Fruit fly (Drosophila melanogaster): ENCODE measurements around the gene CG9121.

Gene CG9121

DNA sequence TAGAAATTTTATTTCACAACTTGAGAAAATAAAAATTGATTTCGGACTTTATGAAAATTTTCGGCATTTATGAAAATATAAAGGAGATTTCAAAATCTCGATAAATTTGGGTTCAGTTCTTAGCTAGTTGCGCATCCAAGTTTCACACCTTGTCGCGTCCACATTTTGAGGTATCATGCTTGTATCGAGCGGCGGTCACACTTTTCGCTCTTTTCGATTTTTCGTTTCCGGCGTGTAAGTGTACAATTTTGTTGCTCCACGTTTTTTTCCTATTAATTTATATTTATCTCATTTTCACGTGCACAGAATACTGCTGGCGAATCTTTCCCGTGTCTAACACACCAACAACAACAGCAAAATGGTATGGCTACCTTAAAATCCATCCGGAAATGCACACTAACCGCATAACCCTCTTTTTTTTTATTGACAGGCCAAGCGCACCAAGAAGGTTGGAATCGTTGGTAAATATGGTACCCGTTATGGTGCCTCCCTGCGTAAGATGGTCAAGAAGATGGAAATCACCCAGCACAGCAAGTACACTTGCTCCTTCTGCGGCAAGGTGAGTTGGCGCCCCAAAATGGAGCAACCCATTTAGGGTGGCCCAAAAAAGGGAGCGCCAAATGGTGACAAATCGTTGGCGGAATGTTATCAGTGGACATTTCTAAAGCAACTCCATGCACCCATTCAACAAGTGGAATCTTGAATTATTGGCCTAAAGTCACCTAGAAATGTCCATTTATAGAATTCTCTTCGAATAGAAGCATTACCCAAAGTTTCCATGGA, 20.1 kb upstream of the CG9121 start, which contains the start of gene RpL37A (continued):
- TF ChIP-seq CG6813 (GFP tag; optimal IDR thresholded peaks at IDR 0.05), result peak; percentile 87
- peak; percentile 53; the same call in 2 of the 3 replicates for TF ChIP-seq tgo (GFP tag; IDR thresholded peaks at IDR 0.05)
- peak; percentile 53 for TF ChIP-seq twi (tag; optimal IDR thresholded peaks at IDR 0.05)
- TF ChIP-seq caup (GFP tag; optimal IDR thresholded peaks at IDR 0.05; ENCODE audit: severe bottlenecking), result peak; percentile 95
- TF ChIP-seq CG4707 (GFP tag; optimal IDR thresholded peaks at IDR 0.05), result peak; percentile 53
- TF ChIP-seq CG14050 (GFP tag; IDR thresholded peaks at IDR 0.05), result peak; percentile 69; the same call in 2 of the 3 replicates
- peak; percentile 47 for TF ChIP-seq Adf1 (GFP tag; IDR thresholded peaks at IDR 0.05)
- peak; percentile 94 for TF ChIP-seq lab (GFP tag; optimal IDR thresholded peaks at IDR 0.05)
- TF ChIP-seq chinmo (GFP tag; IDR thresholded peaks at IDR 0.05; ENCODE audit: partially characterized antibody), result peak; percentile 65; the same call in 1 of the 4 replicates
- no peak for TF ChIP-seq CG7963 (GFP tag; IDR thresholded peaks at IDR 0.05; ENCODE audit: partially characterized antibody)
- TF ChIP-seq cwo (GFP tag; optimal IDR thresholded peaks at IDR 0.05), result peak; percentile 54
- peak; percentile 71 for TF ChIP-seq CG12744 (GFP tag; optimal IDR thresholded peaks at IDR 0.05)
- peak; percentile 64 for TF ChIP-seq CG7928 (GFP tag; optimal IDR thresholded peaks at IDR 0.05)
- TF ChIP-seq CG18764 (GFP tag; optimal IDR thresholded peaks at IDR 0.05), result peak; percentile 78
- TF ChIP-seq Ada2b (GFP tag; IDR thresholded peaks at IDR 0.05), result peak; percentile 43; the same call in 1 of the 2 replicates
- peak; percentile 63 for TF ChIP-seq CG18476 (GFP tag; optimal IDR thresholded peaks at IDR 0.05)
- 0 out of 3 replicates have a peak, but pooled peaks have one; percentile 20 for TF ChIP-seq CG34224 (GFP tag; IDR thresholded peaks at IDR 0.05; ENCODE audit: partially characterized antibody)
- TF ChIP-seq Camta (GFP tag; optimal IDR thresholded peaks at IDR 0.05), result peak; percentile 86
- peak; percentile 71 for TF ChIP-seq CG5180 (GFP tag; optimal IDR thresholded peaks at IDR 0.05)
- TF ChIP-seq Xbp1 (GFP tag; optimal IDR thresholded peaks at IDR 0.05), result peak; percentile 75
- peak; percentile 87 for TF ChIP-seq Side (GFP tag; optimal IDR thresholded peaks at IDR 0.05)
- TF ChIP-seq mld (GFP tag; IDR thresholded peaks at IDR 0.05; ENCODE audit: partially characterized antibody), result no peak
- TF ChIP-seq Sry-δ (GFP tag; optimal IDR thresholded peaks at IDR 0.05), result peak; percentile 77
- TF ChIP-seq CG8765 (GFP tag; IDR thresholded peaks at IDR 0.05), result no peak
- TF ChIP-seq jumu (GFP tag; optimal IDR thresholded peaks at IDR 0.05), result peak; percentile 0
- TF ChIP-seq CG6791 (GFP tag; IDR thresholded peaks at IDR 0.05; ENCODE audit: partially characterized antibody), result 0 out of 3 replicates have a peak, but pooled peaks have one; percentile 11
- peak; percentile 98 for TF ChIP-seq MESR4 (GFP tag; optimal IDR thresholded peaks at IDR 0.05)
- TF ChIP-seq Ptx1 (GFP tag; IDR thresholded peaks at IDR 0.05), result no peak; the same call in 1 of the 2 replicates
- TF ChIP-seq CTCF (GFP tag; optimal IDR thresholded peaks at IDR 0.05), result peak; percentile 70
- TF ChIP-seq Antp (GFP tag; optimal IDR thresholded peaks at IDR 0.05), result peak; percentile 60
- peak; percentile 79 for TF ChIP-seq slou (GFP tag; optimal IDR thresholded peaks at IDR 0.05)
- TF ChIP-seq HLH54F (GFP tag; optimal IDR thresholded peaks at IDR 0.05), result peak; percentile 61
- TF ChIP-seq CG13123 (GFP tag; optimal IDR thresholded peaks at IDR 0.05), result peak; percentile 57
- TF ChIP-seq Stat92E (GFP tag; optimal IDR thresholded peaks at IDR 0.05), result peak in 1 of 3 experiments; percentile 63
- peak; percentile 72 for TF ChIP-seq CG14014 (GFP tag; IDR thresholded peaks at IDR 0.05)
- peak; percentile 65 for TF ChIP-seq CG17385 (GFP tag; optimal IDR thresholded peaks at IDR 0.05)
- peak; percentile 54; the same call in 1 of the 3 replicates for TF ChIP-seq B-H1 (GFP tag; IDR thresholded peaks at IDR 0.05)
- TF ChIP-seq Fer3 (tag; optimal IDR thresholded peaks at IDR 0.05), result peak; percentile 79
- TF ChIP-seq CG7357 (GFP tag; IDR thresholded peaks at IDR 0.05), result no peak
- TF ChIP-seq CG15601 (tag; optimal IDR thresholded peaks at IDR 0.05), result peak; percentile 86
- TF ChIP-seq CG15073 (GFP tag; optimal IDR thresholded peaks at IDR 0.05), result no peak
- TF ChIP-seq CG33213 (GFP tag; optimal IDR thresholded peaks at IDR 0.05), result peak; percentile 96
- TF ChIP-seq CG9609 (GFP tag; optimal IDR thresholded peaks at IDR 0.05), result peak; percentile 47
- TF ChIP-seq Lpt (GFP tag; optimal IDR thresholded peaks at IDR 0.05), result no peak
- TF ChIP-seq CG10366 (GFP tag; IDR thresholded peaks at IDR 0.05), result peak; percentile 74
- peak; percentile 49 for TF ChIP-seq CG8944 (GFP tag; optimal IDR thresholded peaks at IDR 0.05)
- TF ChIP-seq ATbp (GFP tag; optimal IDR thresholded peaks at IDR 0.05), result peak; percentile 66
- TF ChIP-seq ato (GFP tag; IDR thresholded peaks at IDR 0.05; ENCODE audit: partially characterized antibody), result no peak

Measured in whole organism, embryonic.